Worm (Caenorhabditis elegans) whole organism, L2 larva: Measurements from ENCODE around the gene B0336.7.
A peak's percentile ranks its signal among the peaks of the same experiment; 100 is the strongest.

ENCODE experiments used
- C34F6.9 ChIP-seq: fragments of 150-350 bp; optimal IDR thresholded peaks from 2 replicates; lab custom pipeline; 2014; ENCODE audit warnings: missing biosample characterization, missing genetic modification characterization
- F13H6.1 ChIP-seq: sonication (generic microtip); optimal IDR thresholded peaks from 2 replicates; lab custom pipeline; 2016; ENCODE audit warnings: missing genetic modification characterization, missing compliant biosample characterization
- R02D3.7 ChIP-seq: fragments of 150-350 bp; optimal IDR thresholded peaks from 2 replicates; lab custom pipeline; 2014; ENCODE audit warnings: missing biosample characterization, missing genetic modification characterization
- alr-1 ChIP-seq: fragments of 150-350 bp; optimal IDR thresholded peaks from 2 replicates; lab custom pipeline; 2014; ENCODE audit warnings: missing biosample characterization, missing genetic modification characterization
- aly-2 ChIP-seq: fragments of 150-350 bp; optimal IDR thresholded peaks from 2 replicates; lab custom pipeline; 2014; ENCODE audit warnings: missing biosample characterization, missing genetic modification characterization
- ama-1 ChIP-seq: fragments of 150-350 bp; optimal IDR thresholded peaks from 2 replicates; lab custom pipeline; 2018; ENCODE audit warnings: inconsistent platforms
- blmp-1 ChIP-seq: sonication (generic microtip); optimal IDR thresholded peaks from 2 replicates; lab custom pipeline; 2017; ENCODE audit warnings: missing genetic modification characterization, mild to moderate bottlenecking, missing compliant biosample characterization, antibody characterized with exemption, moderate library complexity; ENCODE audit not compliant: insufficient read depth
- ceh-16 ChIP-seq: fragments of 150-350 bp; optimal IDR thresholded peaks from 2 replicates; lab custom pipeline; 2014; ENCODE audit warnings: missing biosample characterization, missing genetic modification characterization
- ceh-82 ChIP-seq: fragments of 150-350 bp; optimal IDR thresholded peaks from 2 replicates; lab custom pipeline; 2014; ENCODE audit warnings: missing biosample characterization, missing genetic modification characterization
- crh-2 ChIP-seq: sonication (generic microtip); optimal IDR thresholded peaks from 2 replicates; lab custom pipeline; 2017; ENCODE audit warnings: missing biosample characterization, missing genetic modification characterization
- dmd-4 ChIP-seq: sonication (generic microtip); optimal IDR thresholded peaks from 2 replicates; lab custom pipeline; 2017; ENCODE audit warnings: missing biosample characterization, missing genetic modification characterization
- egl-27 ChIP-seq: sonication (generic microtip); optimal IDR thresholded peaks from 3 replicates; lab custom pipeline; 2017; ENCODE audit warnings: missing biosample characterization, missing genetic modification reagents, missing genetic modification characterization
- elt-1 ChIP-seq: fragments of 150-350 bp; optimal IDR thresholded peaks from 2 replicates; lab custom pipeline; 2014; ENCODE audit warnings: missing biosample characterization, missing genetic modification characterization
- fos-1 ChIP-seq: fragments of 150-350 bp; optimal IDR thresholded peaks from 2 replicates; lab custom pipeline; 2014; ENCODE audit warnings: missing biosample characterization, missing genetic modification characterization
- gmeb-1 ChIP-seq: fragments of 150-350 bp; optimal IDR thresholded peaks from 2 replicates; lab custom pipeline; 2014; ENCODE audit warnings: missing biosample characterization, missing genetic modification characterization
- lin-11 ChIP-seq: fragments of 150-350 bp; sonication (generic microtip); optimal IDR thresholded peaks from 2 replicates; lab custom pipeline; 2014; ENCODE audit warnings: missing biosample characterization, missing genetic modification characterization, inconsistent platforms, mixed read lengths
- lin-39 ChIP-seq: fragments of 150-350 bp; optimal IDR thresholded peaks from 2 replicates; lab custom pipeline; 2014; ENCODE audit warnings: missing biosample characterization, missing genetic modification reagents, missing genetic modification characterization
- lsy-2 ChIP-seq, 2 experiments: fragments of 150-350 bp in 1 of 2; sonication (generic microtip) in 1 of 2; optimal IDR thresholded peaks; 2 replicates each; lab custom pipeline; 2014 to 2017; ENCODE audit warnings: missing biosample characterization in 2 of 2, missing genetic modification characterization in 2 of 2
- mab-5 ChIP-seq: fragments of 150-350 bp; optimal IDR thresholded peaks from 2 replicates; lab custom pipeline; 2014; ENCODE audit warnings: missing biosample characterization, missing genetic modification characterization
- mbf-1 ChIP-seq: sonication (generic microtip); optimal IDR thresholded peaks from 2 replicates; lab custom pipeline; 2017; ENCODE audit warnings: missing biosample characterization, missing genetic modification characterization
- nhr-10 ChIP-seq: sonication (generic microtip); optimal IDR thresholded peaks from 2 replicates; lab custom pipeline; 2017; ENCODE audit warnings: missing biosample characterization, missing genetic modification characterization
- nhr-11 ChIP-seq: fragments of 150-350 bp; optimal IDR thresholded peaks from 2 replicates; lab custom pipeline; 2014; ENCODE audit warnings: missing biosample characterization, missing genetic modification characterization
- nhr-12 ChIP-seq: fragments of 150-350 bp; optimal IDR thresholded peaks from 2 replicates; lab custom pipeline; 2014; ENCODE audit warnings: missing biosample characterization, missing genetic modification characterization
- nhr-129 ChIP-seq: fragments of 150-350 bp; optimal IDR thresholded peaks from 2 replicates; lab custom pipeline; 2014; ENCODE audit warnings: missing biosample characterization, missing genetic modification characterization
- nhr-21 ChIP-seq: fragments of 150-350 bp; optimal IDR thresholded peaks from 2 replicates; lab custom pipeline; 2014; ENCODE audit warnings: missing biosample characterization, missing genetic modification characterization
- nhr-23 ChIP-seq: fragments of 150-350 bp; optimal IDR thresholded peaks from 2 replicates; lab custom pipeline; 2014; ENCODE audit warnings: missing biosample characterization, missing genetic modification reagents, missing genetic modification characterization
- nhr-237 ChIP-seq: fragments of 150-350 bp; optimal IDR thresholded peaks from 2 replicates; lab custom pipeline; 2014; ENCODE audit warnings: missing biosample characterization, missing genetic modification characterization
- nhr-25 ChIP-seq: fragments of 150-350 bp; sonication (generic microtip); optimal IDR thresholded peaks from 3 replicates; lab custom pipeline; 2014; ENCODE audit warnings: missing biosample characterization, missing genetic modification characterization
- nhr-6 ChIP-seq: fragments of 150-350 bp; optimal IDR thresholded peaks from 2 replicates; lab custom pipeline; 2014; ENCODE audit warnings: missing biosample characterization, missing genetic modification characterization
- peb-1 ChIP-seq: fragments of 150-350 bp; optimal IDR thresholded peaks from 2 replicates; lab custom pipeline; 2014; ENCODE audit warnings: missing biosample characterization, missing genetic modification characterization
- sem-4 ChIP-seq: fragments of 150-350 bp; optimal IDR thresholded peaks from 2 replicates; lab custom pipeline; 2014; ENCODE audit warnings: missing biosample characterization, missing genetic modification reagents, missing genetic modification characterization
- skn-1 ChIP-seq: sonication (generic microtip); optimal IDR thresholded peaks from 2 replicates; lab custom pipeline; 2017; ENCODE audit warnings: missing biosample characterization, missing genetic modification characterization
- sma-3 ChIP-seq: sonication (generic microtip); optimal IDR thresholded peaks from 2 replicates; lab custom pipeline; 2016; ENCODE audit warnings: missing genetic modification reagents, missing genetic modification characterization, missing compliant biosample characterization
- snpc-4 ChIP-seq: fragments of 150-350 bp; optimal IDR thresholded peaks from 2 replicates; lab custom pipeline; 2014; ENCODE audit warnings: missing biosample characterization, missing genetic modification characterization
- unc-39 ChIP-seq: fragments of 150-350 bp; optimal IDR thresholded peaks from 2 replicates; lab custom pipeline; 2014; ENCODE audit warnings: missing biosample characterization, missing genetic modification characterization
- unc-62 ChIP-seq: fragments of 150-350 bp; optimal IDR thresholded peaks from 2 replicates; lab custom pipeline; 2014; ENCODE audit warnings: missing biosample characterization, missing genetic modification reagents, missing genetic modification characterization
- zag-1 ChIP-seq: fragments of 150-350 bp; optimal IDR thresholded peaks from 2 replicates; lab custom pipeline; 2014; ENCODE audit warnings: missing biosample characterization, missing genetic modification characterization
- ztf-1 ChIP-seq: fragments of 200-800 bp; sonication (Bioruptor generic); conservative IDR thresholded peaks from 2 replicates; pipeline ENCODE4 v1.3.6; 2022; ENCODE audit warnings: missing genetic modification characterization, missing compliant biosample characterization
- ztf-11 ChIP-seq: sonication (generic microtip); optimal IDR thresholded peaks from 2 replicates; lab custom pipeline; 2017; ENCODE audit warnings: missing biosample characterization, missing genetic modification characterization
- ztf-4 ChIP-seq: fragments of 150-350 bp; optimal IDR thresholded peaks from 2 replicates; lab custom pipeline; 2014; ENCODE audit warnings: missing biosample characterization, missing genetic modification characterization

Gene B0336.7

DNA sequence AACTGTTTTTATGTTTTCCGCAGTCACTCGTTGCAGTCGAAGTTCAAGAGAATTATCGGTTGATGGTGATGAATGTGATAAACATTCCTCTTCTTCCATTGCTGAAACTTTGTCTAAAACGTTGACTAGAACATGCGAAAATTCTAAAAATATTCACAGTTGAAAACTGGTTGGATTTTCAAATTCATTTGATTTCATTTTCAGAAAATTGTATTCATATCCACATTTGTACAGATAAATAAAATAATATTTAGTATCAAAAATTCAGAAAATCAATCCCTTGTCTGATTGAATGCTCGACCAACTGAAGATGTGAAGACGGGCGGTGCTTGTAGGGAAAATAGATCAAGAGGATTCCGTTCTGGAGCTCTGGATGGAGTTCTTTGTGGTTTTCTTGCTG is 19.4 kb downstream of the B0336.7 start, which contains the start of gene F54E7.9:
Gene F54E7.9, minus strand, starts transcription at position 101 of the 400 bp plus-strand sequence.
- TF ChIP-seq nhr-10 (tag; lab: Kevin White, UChicago) = no peak
- no peak for TF ChIP-seq nhr-237 (tag; lab: Kevin White, UChicago)
- no peak for TF ChIP-seq gmeb-1 (tag; lab: Kevin White, UChicago)
- TF ChIP-seq C34F6.9 = no peak
- TF ChIP-seq blmp-1 (tag; lab: Kevin White, UChicago) = no peak
- TF ChIP-seq ztf-11 = no peak
- no peak for TF ChIP-seq dmd-4 (tag; lab: Kevin White, UChicago)
- TF ChIP-seq lsy-2 (tag; optimal IDR thresholded peaks at IDR 0.05; lab: Kevin White, UChicago) = no peak

DNA sequence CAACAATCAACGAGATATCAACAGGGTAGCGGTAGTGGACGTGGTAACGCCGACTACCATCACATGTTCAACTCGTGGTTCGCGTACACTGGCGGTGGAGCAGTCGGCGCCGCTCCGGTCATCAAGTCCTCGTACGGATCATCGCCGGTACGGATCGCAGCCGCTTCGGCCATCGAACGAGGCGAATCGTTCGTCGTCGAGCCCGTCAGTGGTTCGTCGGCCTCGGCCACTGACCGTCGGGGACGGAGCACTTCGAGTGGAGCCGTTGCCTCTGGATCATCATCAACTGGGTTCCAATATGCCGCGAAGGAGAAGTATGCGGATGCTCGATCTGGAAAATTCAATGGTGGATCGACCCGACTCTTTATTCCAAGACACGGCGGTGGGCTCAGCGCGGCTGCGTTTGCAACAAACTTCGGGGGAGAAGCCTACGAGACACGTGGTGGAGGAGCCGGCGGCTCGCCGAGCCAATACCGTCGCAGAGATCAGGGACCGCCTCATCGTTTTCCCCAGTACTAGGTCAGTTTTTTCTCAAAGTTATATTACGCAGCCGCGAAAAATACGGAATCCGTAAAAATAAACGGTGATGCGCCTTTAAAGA is 21.7 kb downstream of the B0336.7 start:
- TF ChIP-seq fos-1 (tag; lab: Kevin White, UChicago) (no peak), dmd-4 (tag; lab: Kevin White, UChicago) (no peak), nhr-237 (tag; lab: Kevin White, UChicago) (no peak), nhr-129 (no peak)
- TF ChIP-seq, all 48 proteins: peak for 0

DNA sequence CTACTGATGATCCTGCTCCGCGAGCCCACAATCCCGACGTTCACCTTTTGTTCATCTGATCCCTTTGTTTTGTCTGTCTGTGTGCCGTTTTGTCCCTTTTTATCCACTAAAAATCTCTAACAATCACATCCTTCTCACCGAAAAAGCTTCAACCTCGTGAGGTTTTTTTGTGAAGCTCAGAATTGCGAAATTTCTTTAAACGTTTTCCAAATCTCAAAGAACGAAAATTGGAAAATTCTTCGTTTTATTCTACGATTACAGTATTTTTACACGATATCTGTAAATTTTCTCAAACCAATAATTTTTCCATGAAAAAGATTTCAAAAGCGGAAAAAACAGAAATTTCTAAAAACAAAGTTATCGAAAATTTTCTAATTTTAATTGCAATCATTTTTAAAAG is 23.0 kb downstream of the B0336.7 start:
- TF ChIP-seq nhr-23 (tag; lab: Kevin White, UChicago) (no peak), unc-62 (no peak), ztf-4 (tag; lab: Kevin White, UChicago) (no peak), nhr-25 (tag; lab: Kevin White, UChicago) (no peak), nhr-6 (no peak), egl-27 (tag; lab: Kevin White, UChicago) (no peak), snpc-4 (tag; lab: Kevin White, UChicago) (no peak), nhr-21 (no peak), peb-1 (tag; lab: Kevin White, UChicago) (no peak)

DNA sequence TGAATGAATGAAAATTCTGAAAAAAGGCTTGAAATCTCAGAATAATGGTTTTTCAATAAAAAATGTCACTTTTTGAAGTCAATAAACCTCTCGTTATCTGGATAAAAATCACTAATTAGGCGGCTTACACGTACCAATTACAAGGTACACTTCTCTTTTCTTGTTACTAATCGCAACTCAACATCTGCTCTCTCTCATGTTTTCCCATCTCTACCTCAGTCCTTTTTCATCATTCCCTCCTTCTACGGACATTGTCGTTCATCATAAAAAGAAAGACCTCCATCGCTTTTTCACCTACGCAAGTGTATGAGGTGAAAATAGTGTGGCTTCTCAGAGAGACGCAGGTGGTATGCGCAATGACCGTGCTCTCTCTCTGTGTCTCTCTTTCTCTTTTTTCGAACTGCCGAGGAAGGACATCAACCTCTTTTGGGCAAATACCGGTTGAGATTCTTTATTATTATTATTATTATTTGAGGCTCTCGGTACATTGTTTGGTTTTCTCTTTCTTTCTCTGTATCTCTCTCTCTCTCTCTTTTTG is 29.1 kb downstream of the B0336.7 start:
- TF ChIP-seq nhr-25 (tag; lab: Kevin White, UChicago) (peak; percentile 31), F13H6.1 (peak; percentile 5), peb-1 (tag; lab: Kevin White, UChicago) (no peak), nhr-21 (no peak), sem-4 (tag; lab: Kevin White, UChicago) (no peak), aly-2 (tag; lab: Kevin White, UChicago) (no peak), dmd-4 (tag; lab: Kevin White, UChicago) (no peak), sma-3 (GFP tag; lab: Kevin White, UChicago) (no peak), nhr-12 (tag; lab: Kevin White, UChicago) (no peak), egl-27 (tag; lab: Kevin White, UChicago) (no peak), lin-39 (tag; lab: Kevin White, UChicago) (no peak), blmp-1 (tag; lab: Kevin White, UChicago) (no peak), elt-1 (tag; lab: Kevin White, UChicago) (no peak), R02D3.7 (tag; lab: Kevin White, UChicago) (no peak), nhr-11 (tag; lab: Kevin White, UChicago) (no peak), nhr-6 (no peak), nhr-237 (tag; lab: Kevin White, UChicago) (no peak), unc-39 (tag; lab: Kevin White, UChicago) (no peak), ztf-1 (GFP tag; lab: Robert Waterston, UW) (no peak), crh-2 (peak; percentile 32), unc-62 (no peak), ceh-82 (tag; lab: Kevin White, UChicago) (no peak), fos-1 (tag; lab: Kevin White, UChicago) (peak; percentile 49), mab-5 (no peak), lin-11 (no peak), lsy-2 (tag; optimal IDR thresholded peaks at IDR 0.05; lab: Kevin White, UChicago) (no peak), gmeb-1 (tag; lab: Kevin White, UChicago) (no peak), ceh-16 (tag; lab: Kevin White, UChicago) (peak; percentile 65), nhr-129 (peak; percentile 15), C34F6.9 (peak; percentile 34), snpc-4 (tag; lab: Kevin White, UChicago) (no peak), zag-1 (tag; lab: Kevin White, UChicago) (no peak), skn-1 (no peak), ztf-11 (no peak), nhr-10 (tag; lab: Kevin White, UChicago) (no peak), mbf-1 (tag; lab: Kevin White, UChicago) (no peak), ama-1 (lab: Kevin White, UChicago) (no peak), alr-1 (tag; lab: Kevin White, UChicago) (no peak), nhr-23 (tag; lab: Kevin White, UChicago) (no peak)
